Worm (Caenorhabditis elegans) whole organism, L4/young adult: ENCODE measurements around the gene C07A12.18.
A peak's percentile ranks its signal among the peaks of the same experiment; 100 is the strongest.

Experiments used
- W03F9.2 ChIP-seq: fragments of 150-350 bp; optimal IDR thresholded peaks from 2 replicates; lab custom pipeline; 2014; ENCODE audit warnings: missing biosample characterization, missing genetic modification characterization
- dao-5 ChIP-seq: sonication (generic microtip); optimal IDR thresholded peaks from 2 replicates; lab custom pipeline; 2016; ENCODE audit warnings: missing genotype, missing genetic modification characterization, moderate library complexity, missing compliant biosample characterization
- him-1 ChIP-seq: sonication (generic microtip); optimal IDR thresholded peaks from 2 replicates; lab custom pipeline; 2016; ENCODE audit warnings: missing genotype, missing genetic modification reagents, missing genetic modification characterization, missing compliant biosample characterization

Gene C07A12.18

DNA sequence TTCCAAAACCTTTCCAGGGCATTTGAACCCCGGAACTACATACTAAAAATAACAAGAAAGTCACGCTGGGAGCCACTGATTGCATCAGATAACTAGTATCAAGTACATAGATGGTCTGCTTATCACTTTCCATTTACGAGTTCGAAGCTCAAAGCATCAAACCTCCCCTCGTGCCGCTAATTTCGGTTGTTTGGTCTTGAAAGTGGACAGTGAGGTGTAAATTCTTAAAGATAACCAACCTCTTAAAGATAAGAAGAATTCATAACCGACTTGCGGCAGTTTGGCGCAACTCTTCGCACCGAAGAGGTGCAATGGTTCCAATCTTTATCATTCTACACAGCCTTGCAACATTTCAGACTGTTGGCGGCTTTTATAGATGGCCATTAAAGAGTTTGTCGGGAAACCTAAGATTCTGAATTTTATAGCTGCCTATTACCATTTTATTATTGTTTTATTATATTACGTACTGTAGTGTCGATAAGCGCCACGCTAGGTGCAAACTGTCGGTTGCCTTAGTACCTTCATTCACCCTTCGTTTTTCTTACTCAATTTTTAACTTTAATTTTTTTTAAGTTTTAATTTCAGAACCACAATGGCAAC lies 15.1 kb upstream of the C07A12.18 start, which contains the start of gene amt-4:
Gene amt-4, plus strand, starts transcription at position 586 of the 600 bp plus-strand sequence.
- TF ChIP-seq him-1 (tag; lab: Kevin White, UChicago) (no peak), W03F9.2 (no peak), dao-5 (tag; lab: Kevin White, UChicago) (no peak)

DNA sequence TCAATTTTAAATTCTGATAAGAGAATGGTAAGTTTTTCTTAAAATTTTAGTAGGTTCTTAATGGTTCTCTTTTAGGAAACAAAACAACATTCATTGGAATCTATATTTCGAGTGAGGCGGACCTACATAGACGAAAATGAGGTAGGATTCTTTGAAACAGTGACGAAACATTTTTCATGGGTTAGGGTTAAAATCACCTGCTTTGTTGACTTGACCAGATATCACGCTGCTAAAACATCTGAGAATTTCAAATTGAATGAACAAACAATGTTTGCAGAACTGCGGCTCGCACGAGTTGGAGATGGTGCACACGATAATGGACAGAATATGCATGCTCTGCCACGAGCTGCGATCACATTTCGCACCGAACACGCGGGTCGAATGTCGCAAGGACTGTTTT lies 12.6 kb upstream of the C07A12.18 start:
- TF ChIP-seq W03F9.2 (no peak), him-1 (tag; lab: Kevin White, UChicago) (no peak)

DNA sequence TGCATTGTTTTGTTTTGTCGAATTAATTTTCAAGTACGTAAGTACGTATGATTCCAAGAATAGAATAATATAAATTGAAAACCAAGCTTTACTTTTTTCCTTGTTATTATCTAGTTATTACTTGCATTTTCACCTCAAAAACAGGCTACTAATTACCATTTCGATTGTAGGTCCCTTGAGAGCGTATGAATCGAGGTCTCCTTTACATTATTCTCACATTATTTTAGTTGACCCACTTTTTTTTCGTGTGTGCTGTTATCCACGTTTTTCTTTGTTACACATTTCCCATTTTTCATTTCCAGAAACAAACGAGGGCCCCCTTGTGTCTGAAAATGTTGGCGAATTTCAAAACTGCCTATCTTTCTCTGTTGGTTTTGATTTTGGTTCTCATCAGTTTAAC lies 12.2 kb upstream of the C07A12.18 start, which contains the start of gene C05E11.6:
Gene C05E11.6, plus strand, starts transcription at position 301 of the 400 bp plus-strand sequence.
- no peak for TF ChIP-seq him-1 (tag; lab: Kevin White, UChicago)
- no peak for TF ChIP-seq W03F9.2
- TF ChIP-seq dao-5 (tag; lab: Kevin White, UChicago), result no peak

DNA sequence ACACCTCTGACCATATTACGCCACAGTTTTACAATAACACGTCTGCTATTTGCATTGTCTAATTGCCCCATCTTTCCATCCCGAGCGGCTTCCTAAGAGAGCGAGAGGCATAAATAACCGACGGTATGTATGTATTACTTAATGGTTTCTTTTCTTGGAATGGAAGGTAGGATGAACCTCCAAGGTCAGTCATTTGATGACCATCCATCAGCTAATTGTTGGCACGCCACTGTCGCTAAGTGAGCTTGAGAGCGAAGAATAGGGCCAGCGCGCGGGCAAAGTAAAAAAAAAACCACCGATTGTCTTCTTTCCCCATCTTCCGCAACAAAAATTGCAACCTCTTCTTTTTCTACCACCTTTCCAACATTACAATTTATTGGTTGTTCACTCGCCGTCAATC lies 6.3 kb upstream of the C07A12.18 start:
- TF ChIP-seq dao-5 (tag; lab: Kevin White, UChicago), result no peak
- TF ChIP-seq W03F9.2, result no peak
- TF ChIP-seq him-1 (tag; lab: Kevin White, UChicago), result no peak

DNA sequence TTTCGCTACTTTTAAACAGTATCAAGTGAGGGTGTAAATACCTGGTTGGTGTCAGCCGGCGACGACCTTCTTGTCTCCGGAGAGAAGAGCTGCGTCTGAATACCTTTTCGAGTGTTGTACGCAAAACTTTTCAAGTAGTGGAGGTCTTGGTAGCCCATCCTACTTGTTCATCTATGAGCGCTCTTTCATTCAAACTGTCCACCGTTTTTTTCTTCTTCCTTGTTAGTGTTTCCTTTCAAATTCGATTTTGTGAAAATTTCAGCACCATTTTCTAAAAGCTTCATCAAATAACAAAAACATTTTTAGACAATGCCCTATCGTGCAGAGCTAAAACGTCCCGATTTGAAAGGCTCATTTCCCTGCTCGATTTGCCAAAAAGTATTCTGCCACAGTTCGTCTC lies 4.7 kb upstream of the C07A12.18 start, which contains the start of gene ham-2:
Gene ham-2, plus strand, starts transcription at position 301 of the 400 bp plus-strand sequence.
- no peak for TF ChIP-seq dao-5 (tag; lab: Kevin White, UChicago)
- no peak for TF ChIP-seq W03F9.2
- no peak for TF ChIP-seq him-1 (tag; lab: Kevin White, UChicago)

DNA sequence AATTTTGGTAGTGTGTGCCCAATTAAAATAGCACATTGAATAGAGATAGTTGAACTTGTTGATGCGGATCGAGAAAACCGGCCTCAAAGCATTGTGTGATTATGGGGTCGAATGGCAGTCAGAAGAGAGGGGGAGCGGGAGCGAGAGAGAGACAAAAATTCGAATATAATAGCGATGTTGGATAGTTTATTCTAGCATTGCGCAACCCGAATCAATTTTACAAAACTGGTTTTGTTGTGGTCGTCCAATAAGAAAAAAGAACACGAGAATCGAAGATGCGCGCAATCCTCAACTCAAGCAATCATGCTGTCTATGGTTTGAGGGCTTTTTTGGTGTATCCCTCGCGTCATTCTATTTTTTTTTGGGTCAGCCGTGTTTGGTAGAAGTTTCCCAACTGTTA lies 3.8 kb upstream of the C07A12.18 start:
- TF ChIP-seq him-1 (tag; lab: Kevin White, UChicago) (no peak), W03F9.2 (no peak), dao-5 (tag; lab: Kevin White, UChicago) (no peak)

DNA sequence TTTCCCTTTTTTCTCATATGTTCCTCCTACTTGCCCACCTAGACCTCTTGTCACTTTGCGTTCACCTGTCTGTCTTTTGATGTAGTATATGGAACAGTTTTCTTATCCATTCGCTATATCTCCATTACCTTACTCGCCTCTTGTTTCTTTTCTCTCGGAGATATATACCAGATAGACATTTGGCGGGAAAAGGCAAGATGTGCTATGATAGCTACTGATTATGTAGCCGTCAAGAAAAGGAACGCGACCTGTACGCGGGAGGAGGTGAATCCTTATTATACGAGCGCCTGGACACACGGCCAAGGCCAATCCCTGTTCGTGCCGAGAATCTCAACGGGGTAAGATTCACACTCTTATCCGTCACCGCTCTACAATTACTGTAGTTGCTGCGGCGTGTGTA lies 3.3 kb upstream of the C07A12.18 start:
- TF ChIP-seq W03F9.2, result no peak
- TF ChIP-seq him-1 (tag; lab: Kevin White, UChicago), result no peak
- no peak for TF ChIP-seq dao-5 (tag; lab: Kevin White, UChicago)

DNA sequence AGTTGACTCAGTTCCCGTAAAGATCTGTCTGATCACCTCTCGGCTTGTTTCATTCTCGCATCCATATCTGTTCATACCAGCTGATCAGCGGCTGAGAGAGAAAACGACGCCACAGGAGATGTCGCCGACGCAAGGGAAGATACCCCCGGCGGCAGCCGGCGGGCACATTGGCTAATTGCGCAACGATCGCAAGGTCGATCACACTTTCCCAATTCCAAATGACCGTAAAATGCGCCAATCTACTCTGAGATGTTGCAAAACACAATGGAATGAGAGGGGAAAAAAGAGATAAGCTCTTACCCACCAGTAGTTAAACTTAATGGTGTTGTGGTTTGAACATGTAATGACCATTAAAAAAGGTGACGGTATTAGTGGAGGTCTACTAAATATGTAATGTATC lies 1.3 kb upstream of the C07A12.18 start:
- TF ChIP-seq dao-5 (tag; lab: Kevin White, UChicago), result no peak
- TF ChIP-seq him-1 (tag; lab: Kevin White, UChicago), result no peak
- no peak for TF ChIP-seq W03F9.2

DNA sequence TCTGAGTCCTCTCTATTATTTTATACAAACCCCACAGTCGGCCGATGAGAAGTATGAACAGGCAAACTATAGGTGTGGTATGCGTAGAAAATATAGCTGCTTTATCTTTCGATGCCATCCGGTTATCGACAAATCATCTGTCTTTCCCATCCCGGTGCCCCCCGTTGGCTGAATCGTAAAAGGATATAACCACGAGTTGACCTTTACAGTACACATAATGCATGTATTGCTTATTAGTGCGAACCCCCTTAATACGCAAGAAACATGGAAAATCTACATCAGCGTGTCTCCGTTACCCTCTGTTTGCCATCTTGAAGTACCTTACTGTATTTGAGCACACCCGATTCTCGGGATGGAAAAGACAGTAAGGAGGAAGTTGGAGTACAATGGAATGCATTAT lies 774 bp downstream of the C07A12.18 start:
- no peak for TF ChIP-seq him-1 (tag; lab: Kevin White, UChicago)
- no peak for TF ChIP-seq dao-5 (tag; lab: Kevin White, UChicago)
- TF ChIP-seq W03F9.2, result no peak

DNA sequence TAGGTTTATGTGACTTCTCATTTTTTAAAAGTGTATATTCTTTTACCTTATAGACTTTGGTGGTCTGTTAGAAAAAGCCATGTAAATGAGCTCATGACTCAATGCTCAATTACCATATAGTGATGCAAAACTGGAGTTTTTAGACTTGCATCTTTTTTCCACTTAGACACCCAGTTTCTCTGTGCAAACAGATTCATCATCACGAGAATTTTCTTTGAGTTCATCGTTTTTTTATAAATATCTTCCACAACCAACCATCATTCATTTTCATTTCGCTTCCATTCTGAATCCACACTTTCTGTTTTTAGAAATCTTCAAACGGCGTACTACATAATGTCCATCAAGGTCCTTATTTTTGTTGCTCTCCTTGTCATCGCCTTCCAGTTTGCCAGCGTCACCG lies 5.2 kb downstream of the C07A12.18 start, which contains the start of gene C07A12.2:
Gene C07A12.2, plus strand, starts transcription at position 301 of the 400 bp plus-strand sequence.
- TF ChIP-seq W03F9.2 (no peak), dao-5 (tag; lab: Kevin White, UChicago) (no peak), him-1 (tag; lab: Kevin White, UChicago) (no peak)

DNA sequence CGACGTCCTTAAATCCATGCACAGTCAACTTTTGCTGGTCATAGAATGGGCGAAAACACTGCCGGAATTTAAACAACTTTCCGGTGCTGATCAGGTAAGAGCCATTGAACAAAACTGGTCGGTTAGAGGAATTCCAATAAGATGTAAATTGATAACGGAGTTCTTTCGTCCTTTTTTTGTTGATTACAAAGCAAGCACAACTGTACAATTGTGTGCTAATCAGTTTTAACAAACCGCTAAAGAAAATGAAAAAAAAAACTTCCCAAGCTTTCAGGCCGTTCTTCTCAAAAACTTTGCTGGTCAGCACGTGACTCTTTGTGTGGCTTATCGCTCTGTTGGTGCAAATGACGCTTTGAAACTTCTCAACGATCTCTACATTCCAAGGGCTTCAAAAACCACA lies 15.6 kb downstream of the C07A12.18 start:
- no peak for TF ChIP-seq dao-5 (tag; lab: Kevin White, UChicago)
- no peak for TF ChIP-seq W03F9.2
- TF ChIP-seq him-1 (tag; lab: Kevin White, UChicago), result no peak

DNA sequence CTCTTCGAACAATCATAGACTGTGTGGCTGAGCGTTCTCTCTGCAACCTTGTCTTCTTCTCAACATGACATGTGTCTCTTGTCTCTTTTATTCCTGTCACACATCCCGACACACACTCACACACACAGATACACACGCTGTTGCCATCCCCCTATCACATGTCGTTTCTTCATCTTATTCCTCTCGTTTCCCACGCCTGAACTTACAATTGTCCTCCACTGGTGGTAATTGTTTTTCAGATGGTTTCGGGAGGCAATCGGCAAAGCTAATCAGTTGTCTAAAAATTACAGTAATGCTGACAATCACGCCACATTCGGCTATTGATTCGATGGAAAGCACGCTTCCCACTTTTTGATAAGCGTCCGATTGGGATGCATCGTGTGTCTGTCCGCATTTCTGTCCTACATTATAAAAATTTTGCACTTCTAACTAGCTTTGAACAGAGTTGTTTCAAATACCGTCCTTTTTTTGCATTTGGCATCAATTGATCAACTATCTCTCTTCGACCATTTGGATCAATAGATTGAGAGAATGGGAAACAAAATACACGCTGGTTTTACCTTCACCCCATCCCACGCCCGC lies 17.5 kb downstream of the C07A12.18 start, which contains the start of gene nhr-35:
Gene nhr-35, plus strand, starts transcription at position 532 of the 582 bp plus-strand sequence.
- TF ChIP-seq him-1 (tag; lab: Kevin White, UChicago) (no peak), W03F9.2 (no peak), dao-5 (tag; lab: Kevin White, UChicago) (no peak)

DNA sequence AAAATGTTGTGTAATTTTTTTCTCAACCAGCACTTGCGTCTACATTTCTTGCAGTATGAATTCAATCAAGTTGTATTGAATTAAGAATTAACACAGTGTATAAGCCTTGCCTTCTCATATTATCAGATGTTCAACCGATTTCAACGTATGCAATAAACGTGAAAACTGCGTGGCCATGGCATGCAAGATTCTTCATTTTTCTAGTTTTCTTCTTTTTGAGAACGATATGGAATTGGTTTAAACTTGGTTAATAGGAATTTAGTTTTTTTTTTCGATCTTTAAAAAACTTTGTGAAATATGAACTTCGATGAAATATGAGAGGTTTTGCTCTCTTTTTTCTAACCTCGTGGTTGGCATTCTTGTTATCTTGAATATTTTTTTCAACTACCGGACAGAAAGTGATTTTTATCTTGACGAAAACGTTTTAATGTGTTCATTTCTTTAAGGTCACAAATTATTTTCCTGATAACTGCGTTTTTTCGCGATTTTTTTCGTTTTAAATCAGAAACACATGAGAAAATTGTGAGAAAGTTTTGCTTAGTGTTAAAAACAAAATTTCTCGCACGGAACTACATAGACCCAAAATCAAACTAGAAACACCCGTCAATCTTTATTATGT lies 19.2 kb downstream of the C07A12.18 start:
- TF ChIP-seq dao-5 (tag; lab: Kevin White, UChicago) (no peak), him-1 (tag; lab: Kevin White, UChicago) (no peak), W03F9.2 (no peak)

DNA sequence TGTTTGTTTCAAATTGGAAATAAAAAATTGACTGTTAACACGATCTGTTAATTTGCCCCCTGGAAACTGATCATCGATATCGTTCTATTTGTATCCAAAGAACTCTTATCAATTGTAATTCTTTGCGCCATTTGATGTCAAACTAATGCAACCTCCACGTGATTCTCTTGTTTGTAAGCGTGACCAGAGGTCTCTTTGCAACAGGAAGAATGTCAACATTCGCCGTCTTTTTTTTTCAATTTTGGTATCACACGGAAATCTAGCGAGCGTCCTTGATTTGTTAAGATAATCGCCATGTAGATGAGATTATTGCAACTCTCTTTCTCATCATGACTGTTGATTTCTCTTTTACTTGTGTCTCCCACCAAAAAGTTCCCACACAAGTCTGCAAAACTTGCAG lies 20.8 kb downstream of the C07A12.18 start:
- TF ChIP-seq W03F9.2 (peak; percentile 1), dao-5 (tag; lab: Kevin White, UChicago) (no peak)
